Fruit fly (Drosophila melanogaster): ENCODE data around the gene CG13653.

DNA sequence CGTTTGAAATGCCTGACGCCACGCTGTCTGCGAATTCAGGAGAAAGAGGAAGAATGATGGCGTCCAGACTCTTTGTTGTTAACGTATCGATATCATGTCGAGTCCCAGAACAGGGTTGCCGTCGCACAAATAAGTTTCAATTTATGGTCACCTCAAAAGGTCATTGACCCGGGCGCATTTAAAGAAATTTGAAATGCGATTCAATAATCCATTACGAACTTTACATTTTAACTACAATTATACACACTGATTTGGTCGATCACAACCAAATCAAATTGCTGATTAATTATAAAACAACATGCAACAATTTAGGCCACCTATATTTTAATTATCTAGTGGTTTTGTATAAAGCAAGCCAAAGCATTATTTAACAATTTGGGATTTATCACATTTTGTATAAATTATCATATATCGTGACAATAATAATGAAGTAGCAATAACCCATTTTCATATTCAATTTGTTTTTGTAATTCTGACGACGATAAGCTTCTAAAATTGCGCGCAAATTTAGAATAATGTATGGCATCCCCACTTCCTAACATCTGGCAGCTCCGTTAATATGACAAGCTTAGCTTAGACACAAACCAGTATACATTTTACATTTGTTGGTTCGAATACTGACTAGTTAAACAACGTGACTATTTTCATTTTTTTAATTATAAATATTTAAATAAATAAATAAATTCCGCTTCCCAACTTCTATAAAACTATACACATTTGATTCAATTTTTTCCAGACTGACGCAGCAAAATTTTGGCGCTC lies 49.9 kb downstream of the CG13653 start, which contains the start of gene bam:
- TF ChIP-seq CG1621 (tag; optimal IDR thresholded peaks at IDR 0.05) (no peak), Blimp-1 (GFP tag; optimal IDR thresholded peaks at IDR 0.05) (no peak), Sox102F (GFP tag; optimal IDR thresholded peaks at IDR 0.05) (no peak), dac (GFP tag; optimal IDR thresholded peaks at IDR 0.05) (no peak)

All from whole organism, prepupa.